Worm (Caenorhabditis elegans) whole organism, L1 larva: ENCODE data around the gene gos-28.

Source experiments
- C34B4.2 ChIP-seq: sonication (generic microtip); optimal IDR thresholded peaks from 2 replicates; lab custom pipeline; 2017; ENCODE audit warnings: mild to moderate bottlenecking, missing genetic modification characterization, missing compliant biosample characterization
- F16B12.6 ChIP-seq: fragments of 150-350 bp; optimal IDR thresholded peaks from 2 replicates; lab custom pipeline; 2014; ENCODE audit warnings: missing biosample characterization, missing genetic modification characterization
- Y116A8C.19 ChIP-seq: sonication (generic microtip); optimal IDR thresholded peaks from 2 replicates; lab custom pipeline; 2016; ENCODE audit warnings: missing compliant biosample characterization, missing genetic modification characterization, borderline replicate concordance
- aha-1 ChIP-seq: fragments of 150-350 bp; optimal IDR thresholded peaks from 2 replicates; lab custom pipeline; 2014; ENCODE audit warnings: missing biosample characterization, missing genetic modification characterization
- ama-1 ChIP-seq: fragments of 150-350 bp; optimal IDR thresholded peaks from 2 replicates; lab custom pipeline; 2014
- ceh-63 ChIP-seq: fragments of 200-800 bp; sonication (Bioruptor generic); optimal IDR thresholded peaks from 2 replicates; lab custom pipeline; 2018; ENCODE audit warnings: mild to moderate bottlenecking, missing genetic modification characterization, missing compliant biosample characterization
- ceh-88 ChIP-seq: fragments of 200-800 bp; sonication (Bioruptor generic); IDR thresholded peaks from 2 replicates; pipeline ENCODE4 v1.3.6; 2022; ENCODE audit warnings: missing genetic modification characterization, missing compliant biosample characterization
- ceh-90 ChIP-seq: sonication (generic microtip); optimal IDR thresholded peaks from 2 replicates; lab custom pipeline; 2016; ENCODE audit warnings: missing genetic modification characterization, missing compliant biosample characterization
- efl-1 ChIP-seq, 4 experiments: fragments of 150-350 bp; optimal IDR thresholded peaks in 3 of 4; peaks in 1 of 4; 1 replicate in 1 of 4; 2 replicates in 3 of 4; lab custom pipeline; 2014; ENCODE audit warnings: missing biosample characterization in 2 of 4, missing genetic modification characterization in 2 of 4, missing genetic modification reagents in 2 of 4
- egl-13 ChIP-seq: sonication (generic microtip); optimal IDR thresholded peaks from 2 replicates; lab custom pipeline; 2016; ENCODE audit warnings: missing genotype, missing genetic modification reagents, missing genetic modification characterization, missing compliant biosample characterization
- elt-2 ChIP-seq: sonication (generic microtip); optimal IDR thresholded peaks from 2 replicates; lab custom pipeline; 2016; ENCODE audit warnings: missing genetic modification characterization, mild to moderate bottlenecking, inconsistent platforms, missing compliant biosample characterization, missing genetic modification reagents
- fkh-10 ChIP-seq: sonication (generic microtip); optimal IDR thresholded peaks from 2 replicates; lab custom pipeline; 2017; ENCODE audit warnings: missing biosample characterization, missing genetic modification reagents, missing genetic modification characterization
- fkh-4 ChIP-seq: sonication (generic microtip); optimal IDR thresholded peaks from 2 replicates; lab custom pipeline; 2016; ENCODE audit warnings: missing compliant biosample characterization, missing genetic modification characterization, borderline replicate concordance
- fkh-8 ChIP-seq: sonication (generic microtip); optimal IDR thresholded peaks from 2 replicates; lab custom pipeline; 2016; ENCODE audit warnings: mild to moderate bottlenecking, missing genetic modification characterization, missing compliant biosample characterization
- hlh-4 ChIP-seq: sonication (generic microtip); optimal IDR thresholded peaks from 2 replicates; lab custom pipeline; 2016; ENCODE audit warnings: mild to moderate bottlenecking, missing genetic modification characterization, missing compliant biosample characterization
- hpl-2 ChIP-seq: fragments of 150-350 bp; optimal IDR thresholded peaks from 2 replicates; lab custom pipeline; 2014; ENCODE audit warnings: missing biosample characterization, missing genetic modification reagents, missing genetic modification characterization
- irx-1 ChIP-seq: sonication (generic microtip); optimal IDR thresholded peaks from 2 replicates; lab custom pipeline; 2016; ENCODE audit warnings: missing genetic modification characterization, missing compliant biosample characterization
- isw-1 ChIP-seq: fragments of 200-800 bp; sonication (Bioruptor generic); IDR thresholded peaks from 2 replicates; pipeline ENCODE4 v1.3.6; 2022; ENCODE audit warnings: missing genetic modification characterization, missing compliant biosample characterization
- lin-13 ChIP-seq: fragments of 150-350 bp; optimal IDR thresholded peaks from 2 replicates; lab custom pipeline; 2014; ENCODE audit warnings: missing biosample characterization, missing genetic modification reagents, missing genetic modification characterization
- lin-14 ChIP-seq: fragments of 200-800 bp; sonication (Bioruptor generic); optimal IDR thresholded peaks from 2 replicates; lab custom pipeline; 2018; ENCODE audit warnings: mild to moderate bottlenecking, missing genetic modification characterization, moderate library complexity, missing compliant biosample characterization
- lin-15B ChIP-seq: fragments of 150-350 bp; sonication (generic microtip); optimal IDR thresholded peaks from 3 replicates; lab custom pipeline; 2014; ENCODE audit warnings: missing biosample characterization, missing genetic modification characterization
- lin-39 ChIP-seq: fragments of 150-350 bp; optimal IDR thresholded peaks from 2 replicates; lab custom pipeline; 2014; ENCODE audit warnings: missing biosample characterization, missing genetic modification reagents, missing genetic modification characterization
- lir-3 ChIP-seq: sonication (generic microtip); optimal IDR thresholded peaks from 2 replicates; lab custom pipeline; 2016; ENCODE audit warnings: mild to moderate bottlenecking, missing genetic modification characterization, moderate library complexity, missing compliant biosample characterization; ENCODE audit not compliant: poor library complexity
- lsy-2 ChIP-seq, 2 experiments: fragments of 150-350 bp; optimal IDR thresholded peaks; 2 replicates each; lab custom pipeline; 2014; ENCODE audit warnings: missing biosample characterization in 2 of 2, missing genetic modification characterization in 2 of 2
- mdl-1 ChIP-seq, 2 experiments: fragments of 150-350 bp; optimal IDR thresholded peaks; 2 replicates each; lab custom pipeline; 2014 to 2017; ENCODE audit warnings: missing biosample characterization in 2 of 2, missing genetic modification characterization in 2 of 2, inconsistent platforms in 1 of 2
- mep-1 ChIP-seq: fragments of 150-350 bp; optimal IDR thresholded peaks from 2 replicates; lab custom pipeline; 2014; ENCODE audit warnings: missing biosample characterization, missing genetic modification characterization
- nhr-12 ChIP-seq: sonication (generic microtip); optimal IDR thresholded peaks from 2 replicates; lab custom pipeline; 2017; ENCODE audit warnings: missing biosample characterization, missing genetic modification characterization
- nhr-19 ChIP-seq: fragments of 200-800 bp; sonication (Bioruptor generic); conservative IDR thresholded peaks from 2 replicates; pipeline ENCODE4 v1.3.6; 2022; ENCODE audit warnings: missing genetic modification characterization, missing compliant biosample characterization
- nhr-237 ChIP-seq: fragments of 150-350 bp; optimal IDR thresholded peaks from 2 replicates; lab custom pipeline; 2014; ENCODE audit warnings: missing biosample characterization, missing genetic modification characterization
- nhr-47 ChIP-seq: sonication (generic microtip); optimal IDR thresholded peaks from 2 replicates; lab custom pipeline; 2016; ENCODE audit warnings: mild to moderate bottlenecking, missing genetic modification characterization, moderate library complexity, missing compliant biosample characterization
- nhr-71 ChIP-seq: sonication (generic microtip); optimal IDR thresholded peaks from 2 replicates; lab custom pipeline; 2016; ENCODE audit warnings: mild to moderate bottlenecking, missing genetic modification characterization, moderate library complexity, missing compliant biosample characterization
- nhr-90 ChIP-seq: sonication (generic microtip); optimal IDR thresholded peaks from 2 replicates; lab custom pipeline; 2016; ENCODE audit warnings: mild to moderate bottlenecking, missing genetic modification characterization, missing compliant biosample characterization; ENCODE audit not compliant: poor library complexity
- pax-3 ChIP-seq: fragments of 200-800 bp; sonication (Bioruptor generic); optimal IDR thresholded peaks from 2 replicates; lab custom pipeline; 2018; ENCODE audit warnings: mild to moderate bottlenecking, missing genetic modification characterization, moderate library complexity, missing compliant biosample characterization
- rnt-1 ChIP-seq: sonication (generic microtip); optimal IDR thresholded peaks from 2 replicates; lab custom pipeline; 2016; ENCODE audit warnings: mild to moderate bottlenecking, missing genetic modification characterization, moderate library complexity, missing compliant biosample characterization
- skn-1 ChIP-seq: fragments of 150-350 bp; optimal IDR thresholded peaks from 2 replicates; lab custom pipeline; 2014; ENCODE audit warnings: missing biosample characterization, missing genetic modification characterization
- snu-23 ChIP-seq: sonication (generic microtip); optimal IDR thresholded peaks from 2 replicates; lab custom pipeline; 2016; ENCODE audit warnings: missing genetic modification characterization, missing compliant biosample characterization
- sox-4 ChIP-seq: sonication (generic microtip); optimal IDR thresholded peaks from 2 replicates; lab custom pipeline; 2016; ENCODE audit warnings: missing genetic modification characterization, missing compliant biosample characterization
- sptf-1 ChIP-seq: fragments of 150-350 bp; optimal IDR thresholded peaks from 2 replicates; lab custom pipeline; 2014; ENCODE audit warnings: missing biosample characterization, missing genetic modification characterization
- sup-37 ChIP-seq: fragments of 200-800 bp; sonication (Bioruptor generic); optimal IDR thresholded peaks from 2 replicates; lab custom pipeline; 2018; ENCODE audit warnings: mild to moderate bottlenecking, missing genetic modification characterization, missing compliant biosample characterization
- swsn-7 ChIP-seq: sonication (generic microtip); optimal IDR thresholded peaks from 2 replicates; lab custom pipeline; 2016; ENCODE audit warnings: missing genetic modification characterization, missing compliant biosample characterization
- tlp-1 ChIP-seq: fragments of 150-350 bp; optimal IDR thresholded peaks from 2 replicates; lab custom pipeline; 2014; ENCODE audit warnings: missing biosample characterization, missing genetic modification characterization
- unc-130 ChIP-seq: fragments of 150-350 bp; optimal IDR thresholded peaks from 2 replicates; lab custom pipeline; 2017; ENCODE audit warnings: missing biosample characterization, missing genetic modification characterization, inconsistent platforms
- unc-62 ChIP-seq: fragments of 150-350 bp; optimal IDR thresholded peaks from 2 replicates; lab custom pipeline; 2014; ENCODE audit warnings: missing biosample characterization, missing genetic modification reagents, missing genetic modification characterization
- unc-86 ChIP-seq: sonication (generic microtip); optimal IDR thresholded peaks from 2 replicates; lab custom pipeline; 2016; ENCODE audit warnings: missing genetic modification characterization, missing compliant biosample characterization
- vab-15 ChIP-seq: sonication (generic microtip); optimal IDR thresholded peaks from 2 replicates; lab custom pipeline; 2017; ENCODE audit warnings: missing genotype, mild to moderate bottlenecking, missing genetic modification characterization, missing compliant biosample characterization
- zag-1 ChIP-seq: fragments of 150-350 bp; optimal IDR thresholded peaks from 2 replicates; lab custom pipeline; 2014; ENCODE audit warnings: missing biosample characterization, missing genetic modification characterization

gos-28 gene

ce11 chrIII:7387359-7387758, 38.4 kb upstream of the gos-28 start (continued):
- TF ChIP-seq snu-23 (peak; percentile 33), elt-2 (tag; lab: Kevin White, UChicago) (peak; percentile 27), hpl-2 (GFP tag; lab: Kevin White, UChicago) (no peak), lsy-2 (tag; optimal IDR thresholded peaks at IDR 0.05; lab: Kevin White, UChicago) (peak in 1 of 2 experiments; percentile 52), unc-86 (peak; percentile 13), sptf-1 (tag; lab: Kevin White, UChicago) (no peak), lin-13 (GFP tag; lab: Kevin White, UChicago) (no peak), fkh-8 (tag; lab: Kevin White, UChicago) (no peak), efl-1 (optimal IDR thresholded peaks at IDR 0.05; lab: Kevin White, UChicago) (peak; percentile 20 to 23), efl-1 (GFP tag; optimal IDR thresholded peaks at IDR 0.05 in 1 of 2; lab: Kevin White, UChicago) (peak; percentile 7 to 51), pax-3 (tag; lab: Kevin White, UChicago) (no peak), mep-1 (peak; percentile 8), swsn-7 (tag; lab: Kevin White, UChicago) (peak; percentile 7), rnt-1 (peak; percentile 16), nhr-19 (GFP tag; lab: Robert Waterston, UW) (0 out of 2 replicates have a peak, but pooled peaks have one; percentile 10), mdl-1 (tag; optimal IDR thresholded peaks at IDR 0.05; lab: Kevin White, UChicago) (peak in 1 of 2 experiments; percentile 36), nhr-71 (tag; lab: Kevin White, UChicago) (peak; percentile 46), zag-1 (tag; lab: Kevin White, UChicago) (no peak), nhr-90 (peak; percentile 9)

- no peak for TF ChIP-seq ceh-88 (GFP tag; lab: Robert Waterston, UW)
- no peak for TF ChIP-seq lsy-2 (tag; optimal IDR thresholded peaks at IDR 0.05; lab: Kevin White, UChicago)
- no peak for TF ChIP-seq nhr-19 (GFP tag; lab: Robert Waterston, UW)
- TF ChIP-seq F16B12.6 (tag; lab: Kevin White, UChicago) = no peak
These were observed 37.0 kb upstream of the gos-28 start, which contains the start of gene trd-1 for ce11 chrIII:7385929-7386328. Gene trd-1, plus strand, starts transcription at chrIII:7386229.

- no peak for TF ChIP-seq fkh-4 (tag; lab: Kevin White, UChicago)
These were observed 34.8 kb upstream of the gos-28 start, which contains the start of gene tbp-1 for ce11 chrIII:7383733-7384132. Gene tbp-1, plus strand, starts transcription at chrIII:7384033.

- TF ChIP-seq F16B12.6 (tag; lab: Kevin White, UChicago) (peak; percentile 85), irx-1 (peak; percentile 16), ceh-88 (GFP tag; lab: Robert Waterston, UW) (no peak), fkh-10 (GFP tag; lab: Kevin White, UChicago) (peak; percentile 9), lin-14 (no peak), nhr-12 (tag; lab: Kevin White, UChicago) (no peak), lsy-2 (tag; optimal IDR thresholded peaks at IDR 0.05; lab: Kevin White, UChicago) (peak; percentile 93 to 98), ceh-63 (GFP tag; lab: Kevin White, UChicago) (no peak), skn-1 (tag; lab: Kevin White, UChicago) (no peak), sup-37 (GFP tag; lab: Kevin White, UChicago) (no peak), C34B4.2 (tag; lab: Kevin White, UChicago) (no peak), sox-4 (no peak), Y116A8C.19 (no peak), egl-13 (tag; lab: Kevin White, UChicago) (no peak), unc-130 (tag; lab: Kevin White, UChicago) (no peak), unc-62 (GFP tag; lab: Kevin White, UChicago) (no peak), tlp-1 (no peak), lir-3 (no peak), isw-1 (GFP tag; lab: Robert Waterston, UW) (no peak), hlh-4 (tag; lab: Kevin White, UChicago) (no peak), lin-39 (no peak), nhr-47 (peak; percentile 33), nhr-237 (tag; lab: Kevin White, UChicago) (no peak), vab-15 (tag; lab: Kevin White, UChicago) (no peak), ceh-90 (tag; lab: Kevin White, UChicago) (no peak), lin-15B (tag; lab: Kevin White, UChicago) (peak; percentile 18), fkh-8 (tag; lab: Kevin White, UChicago) (no peak), aha-1 (tag; lab: Kevin White, UChicago) (no peak), ama-1 (lab: Kevin White, UChicago) (no peak)
These were observed 32.7 kb upstream of the gos-28 start, which contains the start of the genes hmg-4 and T20B12.3 for ce11 chrIII:7381546-7382171. Gene hmg-4, minus strand, starts transcription at chrIII:7381596. Gene T20B12.3, plus strand, starts transcription at chrIII:7382115.
